Worm (Caenorhabditis elegans) whole organism, L3 larva: Measurements from ENCODE around the gene ins-20.

Experiments used
- R02D3.7 ChIP-seq: fragments of 150-350 bp; optimal IDR thresholded peaks from 2 replicates; lab custom pipeline; 2014; ENCODE audit warnings: missing biosample characterization, missing genetic modification characterization
- ama-1 ChIP-seq: fragments of 150-350 bp; optimal IDR thresholded peaks from 2 replicates; lab custom pipeline; 2018
- hmg-11 ChIP-seq: sonication (generic microtip); optimal IDR thresholded peaks from 2 replicates; lab custom pipeline; 2016; ENCODE audit warnings: missing genetic modification characterization, missing compliant biosample characterization
- jun-1 ChIP-seq: fragments of 150-350 bp; optimal IDR thresholded peaks from 2 replicates; lab custom pipeline; 2014; ENCODE audit warnings: missing biosample characterization, missing genetic modification reagents, missing genetic modification characterization
- mdl-1 ChIP-seq: fragments of 150-350 bp; optimal IDR thresholded peaks from 2 replicates; lab custom pipeline; 2014; ENCODE audit warnings: missing biosample characterization, missing genetic modification characterization
- nhr-12 ChIP-seq: fragments of 150-350 bp; optimal IDR thresholded peaks from 2 replicates; lab custom pipeline; 2014; ENCODE audit warnings: missing biosample characterization, missing genetic modification characterization
- nhr-23 ChIP-seq: fragments of 150-350 bp; optimal IDR thresholded peaks from 2 replicates; lab custom pipeline; 2014; ENCODE audit warnings: missing biosample characterization, missing genetic modification reagents, missing genetic modification characterization
- nhr-76 ChIP-seq: fragments of 150-350 bp; sonication (generic microtip); optimal IDR thresholded peaks from 5 replicates; lab custom pipeline; 2014; ENCODE audit warnings: missing biosample characterization, missing genetic modification characterization
- ztf-11 ChIP-seq: fragments of 150-350 bp; optimal IDR thresholded peaks from 2 replicates; lab custom pipeline; 2014; ENCODE audit warnings: missing biosample characterization, missing genetic modification characterization
- ztf-4 ChIP-seq: fragments of 150-350 bp; optimal IDR thresholded peaks from 2 replicates; lab custom pipeline; 2014; ENCODE audit warnings: missing biosample characterization, missing genetic modification characterization

- TF ChIP-seq nhr-76 (no peak), ztf-11 (tag; lab: Kevin White, UChicago) (no peak), ztf-4 (no peak), nhr-12 (tag; lab: Kevin White, UChicago) (no peak), mdl-1 (no peak), jun-1 (tag; lab: Kevin White, UChicago) (no peak), ama-1 (lab: Kevin White, UChicago) (no peak), R02D3.7 (tag; lab: Kevin White, UChicago) (no peak), hmg-11 (tag; lab: Kevin White, UChicago) (no peak), nhr-23 (tag; lab: Kevin White, UChicago) (no peak)
These were observed 34.4 kb downstream of the ins-20 start, which contains the start of gene R12C12.5 for ce11 chrII:6045048-6045447.
